Worm (Caenorhabditis elegans) whole organism, young adult: ENCODE measurements around the gene ric-8.
A peak's percentile ranks its signal among the peaks of the same experiment; 100 is the strongest.

Source experiments
- D2030.7 ChIP-seq: fragments of 200-800 bp; sonication (Bioruptor generic); IDR thresholded peaks from 2 replicates; pipeline ENCODE4 v1.3.6; 2022; ENCODE audit warnings: missing genetic modification reagents, missing genetic modification characterization, missing compliant biosample characterization
- F52B5.7 ChIP-seq: sonication (generic microtip); optimal IDR thresholded peaks from 2 replicates; lab custom pipeline; 2016; ENCODE audit warnings: mild to moderate bottlenecking, missing genetic modification characterization, missing compliant biosample characterization
- F57A8.1 ChIP-seq: fragments of 200-800 bp; sonication (Bioruptor generic); optimal IDR thresholded peaks from 2 replicates; lab custom pipeline; 2018; ENCODE audit warnings: mild to moderate bottlenecking, missing genetic modification characterization, moderate library complexity, missing compliant biosample characterization
- T07F8.4 ChIP-seq: sonication (generic microtip); optimal IDR thresholded peaks from 2 replicates; lab custom pipeline; 2016; ENCODE audit warnings: mild to moderate bottlenecking, missing genetic modification characterization, moderate library complexity, missing compliant biosample characterization
- T26A5.8 ChIP-seq: sonication (generic microtip); optimal IDR thresholded peaks from 2 replicates; lab custom pipeline; 2016; ENCODE audit warnings: missing genetic modification characterization, missing compliant biosample characterization
- Y53F4B.3 ChIP-seq: fragments of 200-800 bp; sonication (Bioruptor generic); IDR thresholded peaks from 2 replicates; pipeline ENCODE4 v1.3.6; 2022; ENCODE audit warnings: missing genetic modification reagents, missing genetic modification characterization, missing compliant biosample characterization
- Y56A3A.18 ChIP-seq: fragments of 200-800 bp; sonication (Bioruptor generic); IDR thresholded peaks from 2 replicates; pipeline ENCODE4 v1.3.6; 2022; ENCODE audit warnings: missing genetic modification reagents, missing genetic modification characterization, missing compliant biosample characterization
- Y79H2A.3 ChIP-seq: fragments of 200-800 bp; sonication (Bioruptor generic); conservative IDR thresholded peaks from 2 replicates; pipeline ENCODE4 v1.3.6; 2022; ENCODE audit warnings: missing genetic modification reagents, missing genetic modification characterization, missing compliant biosample characterization
- Y95B8A.8 ChIP-seq: fragments of 200-800 bp; sonication (Bioruptor generic); IDR thresholded peaks from 2 replicates; pipeline ENCODE4 v1.3.6; 2022; ENCODE audit warnings: missing genetic modification reagents, missing genetic modification characterization, missing compliant biosample characterization
- athp-1 ChIP-seq: sonication (generic microtip); optimal IDR thresholded peaks from 2 replicates; lab custom pipeline; 2017; ENCODE audit warnings: mild to moderate bottlenecking, missing genetic modification characterization, missing compliant biosample characterization
- attf-3 ChIP-seq: fragments of 200-800 bp; sonication (Bioruptor generic); conservative IDR thresholded peaks from 2 replicates; pipeline ENCODE4 v1.3.6; 2022; ENCODE audit warnings: missing genetic modification reagents, missing genetic modification characterization, missing compliant biosample characterization
- bed-1 ChIP-seq: fragments of 200-800 bp; sonication (Bioruptor generic); IDR thresholded peaks from 2 replicates; pipeline ENCODE4 v1.3.6; 2022; ENCODE audit warnings: missing genetic modification reagents, missing genetic modification characterization, missing compliant biosample characterization
- cebp-1 ChIP-seq, 2 experiments: fragments of 200-800 bp in 1 of 2; sonication (Bioruptor generic) in 1 of 2; sonication (generic microtip) in 1 of 2; IDR thresholded peaks in 1 of 2; optimal IDR thresholded peaks in 1 of 2; 2 replicates each; pipeline versions ENCODE4 v1.3.6 to Lab custom; 2017 to 2022; ENCODE audit warnings: missing compliant biosample characterization in 2 of 2, missing genetic modification characterization in 2 of 2, mild to moderate bottlenecking in 1 of 2, missing genetic modification reagents in 1 of 2, moderate library complexity in 1 of 2
- ceh-79 ChIP-seq: sonication (generic microtip); optimal IDR thresholded peaks from 2 replicates; lab custom pipeline; 2017; ENCODE audit warnings: mild to moderate bottlenecking, missing genetic modification characterization, missing compliant biosample characterization
- ceh-91 ChIP-seq: fragments of 200-800 bp; sonication (Bioruptor generic); IDR thresholded peaks from 2 replicates; pipeline ENCODE4 v1.3.6; 2022; ENCODE audit warnings: missing genetic modification reagents, missing genetic modification characterization, missing compliant biosample characterization
- efl-1 ChIP-seq: fragments of 150-350 bp; optimal IDR thresholded peaks from 2 replicates; lab custom pipeline; 2014; ENCODE audit warnings: missing biosample characterization, missing genetic modification reagents, missing genetic modification characterization
- egrh-3 ChIP-seq: fragments of 200-800 bp; sonication (Bioruptor generic); IDR thresholded peaks from 2 replicates; pipeline ENCODE4 v1.3.6; 2022; ENCODE audit warnings: missing genetic modification reagents, missing genetic modification characterization, missing compliant biosample characterization
- ekl-4 ChIP-seq: fragments of 200-800 bp; sonication (Bioruptor generic); IDR thresholded peaks from 2 replicates; pipeline ENCODE4 v1.3.6; 2022; ENCODE audit warnings: missing genetic modification reagents, missing genetic modification characterization, missing compliant biosample characterization
- fkh-3 ChIP-seq: sonication (generic microtip); optimal IDR thresholded peaks from 2 replicates; lab custom pipeline; 2016; ENCODE audit warnings: mild to moderate bottlenecking, missing genetic modification characterization, missing compliant biosample characterization
- gei-17 ChIP-seq: fragments of 200-800 bp; sonication (Bioruptor generic); optimal IDR thresholded peaks from 2 replicates; lab custom pipeline; 2018; ENCODE audit warnings: mild to moderate bottlenecking, missing genetic modification characterization, missing compliant biosample characterization
- him-1 ChIP-seq: sonication (generic microtip); optimal IDR thresholded peaks from 2 replicates; lab custom pipeline; 2016; ENCODE audit warnings: missing genotype, missing genetic modification reagents, missing genetic modification characterization, missing compliant biosample characterization
- hmg-1.2 ChIP-seq: fragments of 200-800 bp; sonication (Bioruptor generic); IDR thresholded peaks from 2 replicates; pipeline ENCODE4 v1.3.6; 2022; ENCODE audit warnings: missing genetic modification reagents, missing genetic modification characterization, missing compliant biosample characterization
- hrde-1 ChIP-seq: sonication (generic microtip); optimal IDR thresholded peaks from 2 replicates; lab custom pipeline; 2016; ENCODE audit warnings: missing genetic modification characterization, mild to moderate bottlenecking, missing compliant biosample characterization, moderate library complexity, missing genotype, missing genetic modification reagents, borderline replicate concordance
- hsf-1 ChIP-seq: fragments of 200-800 bp; sonication (Bioruptor generic); IDR thresholded peaks from 2 replicates; pipeline ENCODE4 v1.3.6; 2022; ENCODE audit warnings: missing genetic modification reagents, missing genetic modification characterization, missing compliant biosample characterization
- lag-1 ChIP-seq: fragments of 200-800 bp; sonication (Bioruptor generic); IDR thresholded peaks from 2 replicates; pipeline ENCODE4 v1.3.6; 2022; ENCODE audit warnings: missing genetic modification reagents, missing genetic modification characterization, missing compliant biosample characterization
- lin-54 ChIP-seq: fragments of 200-800 bp; sonication (Bioruptor generic); optimal IDR thresholded peaks from 2 replicates; lab custom pipeline; 2018; ENCODE audit warnings: mild to moderate bottlenecking, missing genetic modification characterization, missing compliant biosample characterization
- lsl-1 ChIP-seq: fragments of 200-800 bp; sonication (Bioruptor generic); optimal IDR thresholded peaks from 2 replicates; lab custom pipeline; 2018; ENCODE audit warnings: mild to moderate bottlenecking, missing genetic modification characterization, moderate library complexity, missing compliant biosample characterization
- madf-6 ChIP-seq: fragments of 200-800 bp; sonication (Bioruptor generic); IDR thresholded peaks from 2 replicates; pipeline ENCODE4 v1.3.6; 2022; ENCODE audit warnings: missing genetic modification reagents, missing genetic modification characterization, missing compliant biosample characterization
- nfyb-1 ChIP-seq: fragments of 200-800 bp; sonication (Bioruptor generic); IDR thresholded peaks from 2 replicates; pipeline ENCODE4 v1.3.6; 2022; ENCODE audit warnings: missing genetic modification reagents, missing genetic modification characterization, missing compliant biosample characterization
- rcor-1 ChIP-seq: fragments of 200-800 bp; sonication (Bioruptor generic); IDR thresholded peaks from 2 replicates; pipeline ENCODE4 v1.3.6; 2022; ENCODE audit warnings: missing genetic modification reagents, missing genetic modification characterization, missing compliant biosample characterization
- rec-8 ChIP-seq, 2 experiments: sonication (generic microtip); optimal IDR thresholded peaks; 2 replicates each; lab custom pipeline; 2016; ENCODE audit warnings: mild to moderate bottlenecking in 2 of 2, missing genetic modification characterization in 2 of 2, missing genetic modification reagents in 2 of 2, missing genotype in 2 of 2, missing biosample characterization in 1 of 2, missing compliant biosample characterization in 1 of 2, moderate library complexity in 1 of 2
- repo-1 ChIP-seq: sonication (generic microtip); optimal IDR thresholded peaks from 2 replicates; lab custom pipeline; 2017; ENCODE audit warnings: mild to moderate bottlenecking, missing genetic modification characterization, missing compliant biosample characterization
- sptf-2 ChIP-seq: fragments of 200-800 bp; sonication (Bioruptor generic); optimal IDR thresholded peaks from 2 replicates; lab custom pipeline; 2018; ENCODE audit warnings: mild to moderate bottlenecking, missing genetic modification characterization, missing compliant biosample characterization
- tbp1 ChIP-seq: fragments of 200-800 bp; sonication (Bioruptor generic); optimal IDR thresholded peaks from 2 replicates; lab custom pipeline; 2018; ENCODE audit warnings: mild to moderate bottlenecking, missing genetic modification characterization, missing compliant biosample characterization
- xnd-1 ChIP-seq: sonication (generic microtip); optimal IDR thresholded peaks from 2 replicates; lab custom pipeline; 2016; ENCODE audit warnings: missing genotype, missing genetic modification reagents, missing genetic modification characterization, missing compliant biosample characterization
- ztf-18 ChIP-seq: sonication (generic microtip); optimal IDR thresholded peaks from 2 replicates; lab custom pipeline; 2016; ENCODE audit warnings: missing genotype, mild to moderate bottlenecking, missing genetic modification characterization, missing compliant biosample characterization
- ztf-25 ChIP-seq: fragments of 200-800 bp; sonication (Bioruptor generic); IDR thresholded peaks from 2 replicates; pipeline ENCODE4 v1.3.6; 2022; ENCODE audit warnings: missing genetic modification reagents, missing genetic modification characterization, missing compliant biosample characterization

ric-8 gene

DNA sequence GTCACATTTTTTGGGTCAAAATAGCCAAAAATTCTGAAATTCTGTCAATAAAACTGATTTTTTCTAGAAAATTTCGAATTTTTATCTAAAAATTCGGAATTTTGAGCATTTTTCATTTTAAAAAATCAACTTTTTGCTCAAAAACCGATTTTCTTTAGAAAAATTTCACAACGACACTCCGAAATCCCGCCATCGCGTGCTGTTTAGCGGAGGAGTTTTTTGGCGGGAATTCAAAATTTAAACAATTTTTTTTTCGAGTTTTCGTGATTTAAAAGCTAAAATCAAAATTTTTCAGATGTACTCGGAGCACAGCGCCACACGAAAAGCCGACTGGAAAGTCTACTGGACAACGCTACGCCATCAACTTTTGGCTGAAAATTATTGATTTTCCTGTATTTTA, 34.9 kb downstream of the ric-8 start:
- no peak for TF ChIP-seq hrde-1 (tag; lab: Kevin White, UChicago)
- TF ChIP-seq efl-1 (GFP tag; lab: Kevin White, UChicago), result peak; percentile 43
- peak; percentile 86 for TF ChIP-seq attf-3 (GFP tag; lab: Robert Waterston, UW)
- TF ChIP-seq ztf-18, result peak; percentile 31
- TF ChIP-seq lag-1 (GFP tag; lab: Robert Waterston, UW), result no peak
- peak; percentile 18; the same call in 1 of the 2 replicates for TF ChIP-seq madf-6
- TF ChIP-seq lin-54 (GFP tag; lab: Kevin White, UChicago), result peak; percentile 68
- TF ChIP-seq, all 124 proteins: peak for 5

DNA sequence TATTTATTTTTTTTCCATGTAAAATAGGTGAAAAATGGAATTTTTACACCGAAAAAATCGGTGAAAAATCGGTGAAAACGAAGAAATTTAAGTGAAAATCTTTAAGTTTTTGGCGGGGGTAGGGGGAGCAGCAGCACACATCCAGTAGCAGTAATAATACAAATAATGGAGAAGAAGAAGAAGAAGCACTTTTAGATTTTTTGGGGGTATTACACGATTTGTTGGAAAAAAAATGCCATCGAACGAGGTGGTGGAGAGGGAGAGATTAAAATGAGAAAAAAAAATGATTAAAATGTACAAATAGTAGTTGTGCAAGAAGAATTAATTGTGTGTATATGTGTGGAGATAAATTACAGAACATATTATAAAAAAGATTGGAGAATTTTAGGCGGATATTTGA, 35.4 kb downstream of the ric-8 start:
- TF ChIP-seq ztf-25 (GFP tag; lab: Robert Waterston, UW), result no peak
- TF ChIP-seq cebp-1 (GFP tag; IDR thresholded peaks at IDR 0.05; lab: Robert Waterston, UW), result no peak
- TF ChIP-seq cebp-1 (tag; optimal IDR thresholded peaks at IDR 0.05; lab: Kevin White, UChicago), result peak; percentile 17
- TF ChIP-seq Y56A3A.18 (GFP tag; lab: Robert Waterston, UW), result no peak
- TF ChIP-seq athp-1 (tag; lab: Kevin White, UChicago), result peak; percentile 40
- TF ChIP-seq F52B5.7 (tag; lab: Kevin White, UChicago), result peak; percentile 46
- TF ChIP-seq gei-17 (GFP tag; lab: Kevin White, UChicago), result no peak
- peak; percentile 14 for TF ChIP-seq repo-1 (tag; lab: Kevin White, UChicago)
- no peak for TF ChIP-seq F57A8.1 (GFP tag; lab: Kevin White, UChicago)
- 0 out of 2 replicates have a peak, but pooled peaks have one; percentile 40 for TF ChIP-seq hsf-1 (GFP tag; lab: Robert Waterston, UW)
- peak; percentile 1 for TF ChIP-seq ceh-79 (tag; lab: Kevin White, UChicago)
- peak; percentile 74 for TF ChIP-seq him-1 (tag; lab: Kevin White, UChicago)
- no peak for TF ChIP-seq Y53F4B.3 (GFP tag; lab: Robert Waterston, UW)
- no peak for TF ChIP-seq T26A5.8 (tag; lab: Kevin White, UChicago)
- no peak for TF ChIP-seq ceh-91
- TF ChIP-seq bed-1 (GFP tag; lab: Robert Waterston, UW), result no peak
- TF ChIP-seq ekl-4 (GFP tag; lab: Robert Waterston, UW), result peak; percentile 22; the same call in 1 of the 2 replicates
- TF ChIP-seq fkh-3, result peak; percentile 64
- TF ChIP-seq Y95B8A.8 (GFP tag; lab: Robert Waterston, UW), result 0 out of 2 replicates have a peak, but pooled peaks have one; percentile 33
- TF ChIP-seq T07F8.4 (tag; lab: Kevin White, UChicago), result no peak
- TF ChIP-seq madf-6, result no peak
- TF ChIP-seq D2030.7 (GFP tag; lab: Robert Waterston, UW), result peak; percentile 14; the same call in 1 of the 2 replicates
- no peak for TF ChIP-seq hrde-1 (tag; lab: Kevin White, UChicago)
- no peak for TF ChIP-seq Y79H2A.3 (GFP tag; lab: Robert Waterston, UW)
- TF ChIP-seq egrh-3, result 0 out of 2 replicates have a peak, but pooled peaks have one; percentile 19
- no peak; the same call in none of the 2 replicates for TF ChIP-seq hmg-1.2 (GFP tag; lab: Robert Waterston, UW)
- peak; percentile 16 for TF ChIP-seq ztf-18
- TF ChIP-seq nfyb-1 (GFP tag; lab: Robert Waterston, UW), result no peak
- no peak for TF ChIP-seq lsl-1 (GFP tag; lab: Kevin White, UChicago)
- no peak for TF ChIP-seq sptf-2
- TF ChIP-seq tbp1 (GFP tag; lab: Kevin White, UChicago), result no peak

DNA sequence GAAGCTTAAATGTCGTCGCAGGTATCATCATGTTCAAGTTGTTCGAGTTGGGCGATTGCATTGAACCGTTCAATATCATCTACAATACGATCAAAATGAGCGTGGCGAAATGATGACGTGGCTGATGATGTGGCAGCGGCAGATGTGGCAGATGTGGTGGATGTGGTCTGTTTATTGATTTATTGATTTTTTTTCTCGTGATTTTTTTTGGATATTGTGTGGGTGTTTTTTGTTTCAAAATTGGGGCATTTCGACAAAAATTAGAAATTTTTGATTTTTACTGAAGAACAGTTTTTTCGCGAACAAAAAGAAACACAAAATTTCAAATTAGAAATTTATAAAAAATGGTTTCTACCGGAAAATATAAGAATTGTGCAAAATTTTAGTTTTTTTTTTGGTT, 37.5 kb downstream of the ric-8 start:
- no peak for TF ChIP-seq repo-1 (tag; lab: Kevin White, UChicago)
- no peak for TF ChIP-seq rcor-1
- no peak for TF ChIP-seq ceh-91
- TF ChIP-seq xnd-1, result no peak
- TF ChIP-seq rec-8 (tag; optimal IDR thresholded peaks at IDR 0.05; lab: Kevin White, UChicago), result no peak
- TF ChIP-seq Y79H2A.3 (GFP tag; lab: Robert Waterston, UW), result no peak
